Worm (Caenorhabditis elegans) whole organism, midembryonic: ENCODE results near the gene lim-4.

Experiments used
- T22C8.4 ChIP-seq: fragments of 200-800 bp; sonication (Bioruptor generic); IDR thresholded peaks from 2 replicates; pipeline ENCODE4 v1.3.6; 2022; ENCODE audit warnings: missing genetic modification characterization, missing compliant biosample characterization
- cog-1 ChIP-seq: sonication (generic microtip); optimal IDR thresholded peaks from 2 replicates; lab custom pipeline; 2016; ENCODE audit warnings: missing genetic modification characterization, missing compliant biosample characterization
- flt-1 ChIP-seq: fragments of 200-800 bp; sonication (Bioruptor generic); IDR thresholded peaks from 2 replicates; pipeline ENCODE4 v1.3.6; 2022; ENCODE audit warnings: missing genetic modification characterization, missing compliant biosample characterization
- klf-2 ChIP-seq: fragments of 200-800 bp; sonication (Bioruptor generic); conservative IDR thresholded peaks from 2 replicates; pipeline ENCODE4 v1.3.6; 2022; ENCODE audit warnings: missing genetic modification reagents, missing genetic modification characterization, missing compliant biosample characterization
- med-1 ChIP-seq: sonication (generic microtip); optimal IDR thresholded peaks from 2 replicates; lab custom pipeline; 2017; ENCODE audit warnings: missing genetic modification characterization, mild to moderate bottlenecking, missing compliant biosample characterization, antibody characterized with exemption, missing genetic modification reagents; ENCODE audit not compliant: insufficient read depth
- ref-1 ChIP-seq: fragments of 200-800 bp; sonication (Bioruptor generic); conservative IDR thresholded peaks from 2 replicates; pipeline ENCODE4 v1.3.6; 2022; ENCODE audit warnings: missing genetic modification reagents, missing genetic modification characterization, missing compliant biosample characterization
- tab-1 ChIP-seq: fragments of 200-800 bp; sonication (Bioruptor generic); IDR thresholded peaks from 2 replicates; pipeline ENCODE4 v1.3.6; 2022; ENCODE audit warnings: missing genetic modification characterization, missing compliant biosample characterization
- ztf-23 ChIP-seq: fragments of 200-800 bp; sonication (Bioruptor generic); IDR thresholded peaks from 2 replicates; pipeline ENCODE4 v1.3.6; 2022; ENCODE audit warnings: missing genetic modification reagents, missing genetic modification characterization, missing compliant biosample characterization
- ztf-29 ChIP-seq: fragments of 200-800 bp; sonication (Bioruptor generic); IDR thresholded peaks from 2 replicates; pipeline ENCODE4 v1.3.6; 2022; ENCODE audit warnings: missing genetic modification reagents, missing genetic modification characterization, missing compliant biosample characterization

The lim-4 gene

ce11 chrX:3827311-3827710, 46.0 kb downstream of the lim-4 start:
- TF ChIP-seq ztf-23: no peak
- TF ChIP-seq cog-1 (tag; lab: Kevin White, UChicago): no peak
- TF ChIP-seq flt-1 (GFP tag; lab: Robert Waterston, UW): no peak
- no peak for TF ChIP-seq klf-2 (GFP tag; lab: Robert Waterston, UW)
- no peak for TF ChIP-seq T22C8.4 (GFP tag; lab: Robert Waterston, UW)
- no peak for TF ChIP-seq ref-1 (GFP tag; lab: Robert Waterston, UW)
- TF ChIP-seq ztf-29: no peak
- TF ChIP-seq med-1 (GFP tag; lab: Kevin White, UChicago): no peak
- TF ChIP-seq tab-1 (GFP tag; lab: Robert Waterston, UW): no peak

DNA sequence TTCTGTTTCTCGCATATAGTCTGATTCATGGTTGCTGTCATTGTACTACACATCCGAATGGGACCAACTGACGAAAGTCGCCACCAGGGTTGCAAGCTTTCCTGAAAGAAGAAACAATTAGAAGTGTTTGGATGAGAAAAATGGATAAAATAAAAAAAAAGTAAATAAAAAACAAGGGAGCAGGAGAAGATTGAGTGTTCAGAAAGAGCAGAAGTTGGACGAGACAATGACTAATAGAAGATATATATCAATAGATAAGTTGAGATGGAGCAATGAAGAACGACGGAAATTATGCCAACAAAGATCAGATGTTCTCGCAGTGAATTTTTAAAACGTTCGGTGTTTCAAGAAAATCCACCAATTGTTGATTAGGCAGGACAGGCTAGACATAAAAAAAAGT, 46.5 kb downstream of the lim-4 start, which contains the start of gene fkh-9:
TSS of gene fkh-9 (minus strand) at position 101 of the 400 bp plus-strand sequence.
- TF ChIP-seq T22C8.4 (GFP tag; lab: Robert Waterston, UW) (no peak), flt-1 (GFP tag; lab: Robert Waterston, UW) (no peak), ztf-29 (no peak), ztf-23 (no peak), med-1 (GFP tag; lab: Kevin White, UChicago) (no peak), ref-1 (GFP tag; lab: Robert Waterston, UW) (no peak), tab-1 (GFP tag; lab: Robert Waterston, UW) (no peak)

DNA sequence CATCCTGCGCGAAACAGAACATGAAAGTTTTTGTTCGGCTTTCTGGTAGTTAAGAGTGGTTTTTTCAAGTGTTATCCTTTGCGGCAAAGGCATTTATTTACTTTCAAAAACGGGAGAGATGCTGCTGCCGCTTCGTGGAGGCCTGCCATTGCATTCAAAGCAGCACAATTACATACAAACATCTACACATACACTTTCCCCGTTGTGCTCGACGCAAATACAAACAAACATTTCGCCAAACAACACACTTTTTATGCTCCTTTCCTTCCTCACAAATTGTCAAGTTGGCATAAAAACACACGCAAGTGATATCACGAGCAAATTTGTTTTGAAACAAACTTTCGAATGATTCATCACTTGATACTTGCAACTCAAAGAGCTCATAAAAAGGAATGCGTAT, 47.2 kb downstream of the lim-4 start:
- TF ChIP-seq ref-1 (GFP tag; lab: Robert Waterston, UW) (no peak), flt-1 (GFP tag; lab: Robert Waterston, UW) (no peak), T22C8.4 (GFP tag; lab: Robert Waterston, UW) (no peak), klf-2 (GFP tag; lab: Robert Waterston, UW) (no peak), cog-1 (tag; lab: Kevin White, UChicago) (no peak), ztf-29 (no peak), med-1 (GFP tag; lab: Kevin White, UChicago) (no peak), tab-1 (GFP tag; lab: Robert Waterston, UW) (no peak), ztf-23 (no peak)

DNA sequence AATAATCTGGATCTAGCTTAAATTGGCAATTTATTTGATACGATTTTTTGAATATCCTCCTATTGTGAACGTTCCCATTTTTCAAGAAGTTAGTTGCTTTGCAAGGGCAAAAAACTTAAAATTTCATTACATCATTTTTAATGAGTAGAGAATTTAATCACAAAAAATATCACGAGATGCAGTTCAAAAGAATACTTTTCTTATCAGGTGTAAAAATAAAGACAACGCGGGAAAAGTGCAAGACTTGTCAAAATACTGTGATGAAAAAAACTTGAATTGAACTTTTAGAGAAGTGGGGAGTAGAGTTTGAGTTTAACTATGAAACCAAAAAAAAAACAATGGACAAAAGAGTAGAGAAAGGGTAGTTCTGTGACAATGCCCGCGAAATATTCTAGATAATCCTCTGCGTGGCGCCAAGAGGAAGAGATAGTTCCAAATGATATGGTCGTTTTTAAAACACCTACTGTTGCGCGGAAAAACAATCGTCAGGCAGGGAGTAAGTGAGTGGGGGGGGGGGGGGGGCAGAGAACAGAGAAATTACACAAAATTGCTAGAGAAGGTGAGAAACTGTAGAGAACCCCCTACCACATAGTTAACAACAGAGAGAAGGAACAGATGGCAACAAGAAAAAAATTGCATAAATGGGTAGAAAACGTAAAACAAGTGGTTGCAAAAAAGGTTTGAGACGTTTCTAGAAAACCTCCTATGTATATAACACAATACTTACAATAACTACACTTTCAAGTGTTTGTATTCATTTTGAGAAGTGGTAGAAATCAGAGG, 48.2 kb downstream of the lim-4 start:
- TF ChIP-seq ref-1 (GFP tag; lab: Robert Waterston, UW): no peak
- no peak for TF ChIP-seq flt-1 (GFP tag; lab: Robert Waterston, UW)
- TF ChIP-seq med-1 (GFP tag; lab: Kevin White, UChicago): no peak
- TF ChIP-seq klf-2 (GFP tag; lab: Robert Waterston, UW): no peak
- TF ChIP-seq cog-1 (tag; lab: Kevin White, UChicago): no peak
- TF ChIP-seq T22C8.4 (GFP tag; lab: Robert Waterston, UW): no peak
- TF ChIP-seq tab-1 (GFP tag; lab: Robert Waterston, UW): no peak
- no peak for TF ChIP-seq ztf-23
- no peak for TF ChIP-seq ztf-29

DNA sequence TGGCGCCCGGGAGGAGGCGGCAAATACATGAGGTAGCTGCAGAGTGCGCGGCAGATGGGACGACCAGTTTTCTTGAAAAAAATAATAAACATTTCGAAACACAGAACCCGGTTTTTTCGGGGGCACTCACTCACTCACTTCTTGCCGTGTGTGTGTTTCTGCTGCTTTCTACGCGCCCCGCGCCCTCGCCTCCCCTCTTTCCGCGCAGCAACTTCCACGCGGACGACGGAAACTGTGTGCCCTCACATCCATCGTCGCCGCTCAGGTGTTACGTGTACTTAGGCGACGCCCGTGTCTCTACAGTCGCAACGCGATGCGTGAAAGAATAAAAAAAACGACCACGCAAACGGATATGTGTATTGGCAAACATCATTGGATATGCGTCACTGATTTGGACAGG, 48.9 kb downstream of the lim-4 start:
- peak; percentile 24; the same call in 1 of the 2 replicates for TF ChIP-seq flt-1 (GFP tag; lab: Robert Waterston, UW)
- TF ChIP-seq ztf-23: no peak

DNA sequence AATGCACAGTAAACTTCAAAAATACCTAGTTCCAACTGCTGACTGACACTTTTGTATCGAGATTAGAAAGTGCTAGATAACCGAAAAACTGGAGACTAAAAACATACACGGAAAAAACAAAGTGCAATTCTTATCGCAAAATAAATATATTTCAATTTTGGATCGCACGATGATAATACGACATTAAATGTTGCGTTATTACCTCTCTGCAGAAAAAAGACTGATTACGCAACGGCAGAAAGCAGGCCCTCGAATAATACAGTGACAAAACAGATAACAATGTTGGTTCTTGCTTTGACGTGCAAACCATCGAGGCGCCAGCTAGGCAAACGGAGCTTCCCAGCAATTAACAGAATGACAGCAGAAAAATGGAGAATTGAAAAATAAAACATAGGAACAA, 49.5 kb downstream of the lim-4 start:
- no peak for TF ChIP-seq ztf-23
- no peak for TF ChIP-seq flt-1 (GFP tag; lab: Robert Waterston, UW)
- no peak for TF ChIP-seq T22C8.4 (GFP tag; lab: Robert Waterston, UW)
- TF ChIP-seq tab-1 (GFP tag; lab: Robert Waterston, UW): no peak
- no peak for TF ChIP-seq klf-2 (GFP tag; lab: Robert Waterston, UW)
- TF ChIP-seq ref-1 (GFP tag; lab: Robert Waterston, UW): no peak
- no peak for TF ChIP-seq cog-1 (tag; lab: Kevin White, UChicago)
- TF ChIP-seq med-1 (GFP tag; lab: Kevin White, UChicago): no peak
- TF ChIP-seq ztf-29: no peak

DNA sequence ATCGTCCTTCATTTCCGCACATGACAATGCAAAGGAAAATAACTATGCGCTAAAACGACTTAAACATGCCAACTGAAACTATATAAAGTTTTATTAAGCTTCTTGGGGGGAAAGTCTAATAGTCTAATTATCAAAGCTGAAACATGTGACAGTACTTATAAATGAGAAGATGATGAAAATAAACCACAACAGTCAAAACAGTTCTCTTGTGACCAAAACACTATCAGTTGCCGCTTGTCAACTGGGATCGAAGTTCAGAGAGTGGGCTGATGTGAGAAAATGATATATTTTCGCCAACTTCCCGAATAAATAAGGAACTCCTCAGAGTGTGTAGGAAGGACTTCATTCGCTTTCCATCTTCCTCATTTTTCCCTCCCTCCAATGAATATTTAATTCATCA, 51.3 kb downstream of the lim-4 start:
- TF ChIP-seq ztf-29 (no peak), tab-1 (GFP tag; lab: Robert Waterston, UW) (no peak), ref-1 (GFP tag; lab: Robert Waterston, UW) (no peak)

DNA sequence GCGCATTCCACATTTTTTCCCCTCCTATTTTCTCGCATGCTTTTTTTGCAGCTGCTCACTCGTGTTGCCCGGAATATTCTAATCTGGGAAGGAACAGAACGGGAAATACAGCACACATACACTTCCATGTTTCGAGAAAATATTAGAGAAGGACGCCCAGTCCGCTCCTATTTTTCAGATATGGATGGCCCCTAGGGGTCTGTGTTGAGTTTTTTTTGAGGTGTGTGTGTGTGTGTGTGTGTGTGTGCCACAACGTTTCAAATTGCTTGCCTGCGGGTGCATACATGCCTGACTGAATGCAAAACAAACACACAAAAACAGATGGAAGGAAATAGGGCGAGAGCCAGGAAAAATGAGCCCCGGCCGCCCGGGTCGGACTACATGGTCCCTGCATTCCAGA, 51.7 kb downstream of the lim-4 start:
- TF ChIP-seq ztf-23 (no peak), ztf-29 (no peak), cog-1 (tag; lab: Kevin White, UChicago) (no peak), ref-1 (GFP tag; lab: Robert Waterston, UW) (no peak)

- TF ChIP-seq flt-1 (GFP tag; lab: Robert Waterston, UW): no peak
- TF ChIP-seq ref-1 (GFP tag; lab: Robert Waterston, UW): no peak
- no peak for TF ChIP-seq tab-1 (GFP tag; lab: Robert Waterston, UW)
- no peak for TF ChIP-seq ztf-29
- TF ChIP-seq med-1 (GFP tag; lab: Kevin White, UChicago): no peak
- no peak for TF ChIP-seq T22C8.4 (GFP tag; lab: Robert Waterston, UW)
- no peak for TF ChIP-seq ztf-23
- no peak for TF ChIP-seq klf-2 (GFP tag; lab: Robert Waterston, UW)
- no peak for TF ChIP-seq cog-1 (tag; lab: Kevin White, UChicago)
Observed at ce11 chrX:3820666-3821065, 52.7 kb downstream of the lim-4 start.

DNA sequence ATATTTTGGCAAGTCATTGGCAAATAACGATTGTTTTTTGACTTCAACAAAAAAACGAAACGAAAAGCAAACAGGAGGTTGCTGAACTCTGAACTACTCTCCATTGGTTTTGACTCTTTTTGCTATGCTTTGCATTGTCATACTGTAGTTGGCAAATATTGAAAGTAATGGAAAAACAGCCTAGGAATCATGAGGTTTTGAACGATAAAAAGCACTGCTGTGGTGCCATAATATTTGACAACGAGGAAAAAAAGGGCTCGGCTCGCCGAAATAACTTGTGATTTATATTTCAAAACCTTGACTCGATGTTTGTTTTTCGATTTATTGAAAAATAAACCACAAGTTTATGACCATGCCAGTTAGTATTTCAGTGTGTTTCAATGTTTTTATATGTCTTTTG, 53.6 kb downstream of the lim-4 start:
- TF ChIP-seq cog-1 (tag; lab: Kevin White, UChicago) (no peak), flt-1 (GFP tag; lab: Robert Waterston, UW) (no peak), ztf-23 (no peak), ztf-29 (no peak), T22C8.4 (GFP tag; lab: Robert Waterston, UW) (no peak), tab-1 (GFP tag; lab: Robert Waterston, UW) (no peak), klf-2 (GFP tag; lab: Robert Waterston, UW) (no peak), med-1 (GFP tag; lab: Kevin White, UChicago) (no peak), ref-1 (GFP tag; lab: Robert Waterston, UW) (no peak)
